Worm (Caenorhabditis elegans) whole organism, young adult: ENCODE results near the gene hsp-90.

ENCODE experiments used
- F49E8.2 ChIP-seq: sonication (generic microtip); optimal IDR thresholded peaks from 3 replicates; lab custom pipeline; 2017; ENCODE audit warnings: missing genetic modification characterization, mild to moderate bottlenecking, missing compliant biosample characterization, antibody characterized with exemption, moderate library complexity; ENCODE audit not compliant: insufficient read depth
- athp-1 ChIP-seq: sonication (generic microtip); optimal IDR thresholded peaks from 2 replicates; lab custom pipeline; 2017; ENCODE audit warnings: mild to moderate bottlenecking, missing genetic modification characterization, missing compliant biosample characterization
- attf-5 ChIP-seq: fragments of 200-800 bp; sonication (Bioruptor generic); optimal IDR thresholded peaks from 2 replicates; lab custom pipeline; 2018; ENCODE audit warnings: mild to moderate bottlenecking, missing genetic modification characterization, missing compliant biosample characterization
- ceh-100 ChIP-seq: fragments of 200-800 bp; sonication (Bioruptor generic); IDR thresholded peaks from 2 replicates; pipeline ENCODE4 v1.3.6; 2022; ENCODE audit warnings: missing genetic modification reagents, missing genetic modification characterization, missing compliant biosample characterization
- snpc-3.4 ChIP-seq: sonication (generic microtip); optimal IDR thresholded peaks from 2 replicates; lab custom pipeline; 2017; ENCODE audit warnings: missing genetic modification characterization, mild to moderate bottlenecking, missing compliant biosample characterization, antibody characterized with exemption, moderate library complexity, missing genotype, missing genetic modification reagents
- unc-62 ChIP-seq: fragments of 150-350 bp; optimal IDR thresholded peaks from 2 replicates; lab custom pipeline; 2014; ENCODE audit warnings: missing biosample characterization, missing genetic modification reagents, missing genetic modification characterization

DNA sequence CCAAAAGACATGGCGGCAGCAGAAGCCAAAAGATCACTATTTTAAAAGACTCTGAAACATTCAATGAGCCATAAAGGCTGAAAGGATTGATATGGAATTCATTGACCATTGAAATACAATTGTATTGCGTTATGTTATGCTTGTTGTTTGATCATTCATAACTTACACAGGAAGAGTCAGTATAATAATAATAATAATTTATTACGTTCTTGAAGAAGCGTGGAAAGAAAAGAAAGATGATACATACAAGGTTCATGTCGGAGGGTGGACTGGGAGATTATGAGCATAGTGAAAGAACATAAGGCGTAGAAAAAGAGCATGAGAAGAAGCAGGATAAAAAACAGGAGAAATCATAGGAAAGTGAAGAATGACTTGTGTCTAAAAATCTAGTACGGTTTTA is 44.6 kb upstream of the hsp-90 start, which contains the start of gene F43D2.7:
- TF ChIP-seq ceh-100 (GFP tag; lab: Robert Waterston, UW) (no peak), unc-62 (GFP tag; lab: Kevin White, UChicago) (no peak), athp-1 (no peak), attf-5 (no peak), snpc-3.4 (tag; lab: Kevin White, UChicago) (no peak), F49E8.2 (tag; lab: Kevin White, UChicago) (no peak)
